Fruit fly (Drosophila melanogaster): ENCODE measurements around the gene Prosbeta5R2.

DNA sequence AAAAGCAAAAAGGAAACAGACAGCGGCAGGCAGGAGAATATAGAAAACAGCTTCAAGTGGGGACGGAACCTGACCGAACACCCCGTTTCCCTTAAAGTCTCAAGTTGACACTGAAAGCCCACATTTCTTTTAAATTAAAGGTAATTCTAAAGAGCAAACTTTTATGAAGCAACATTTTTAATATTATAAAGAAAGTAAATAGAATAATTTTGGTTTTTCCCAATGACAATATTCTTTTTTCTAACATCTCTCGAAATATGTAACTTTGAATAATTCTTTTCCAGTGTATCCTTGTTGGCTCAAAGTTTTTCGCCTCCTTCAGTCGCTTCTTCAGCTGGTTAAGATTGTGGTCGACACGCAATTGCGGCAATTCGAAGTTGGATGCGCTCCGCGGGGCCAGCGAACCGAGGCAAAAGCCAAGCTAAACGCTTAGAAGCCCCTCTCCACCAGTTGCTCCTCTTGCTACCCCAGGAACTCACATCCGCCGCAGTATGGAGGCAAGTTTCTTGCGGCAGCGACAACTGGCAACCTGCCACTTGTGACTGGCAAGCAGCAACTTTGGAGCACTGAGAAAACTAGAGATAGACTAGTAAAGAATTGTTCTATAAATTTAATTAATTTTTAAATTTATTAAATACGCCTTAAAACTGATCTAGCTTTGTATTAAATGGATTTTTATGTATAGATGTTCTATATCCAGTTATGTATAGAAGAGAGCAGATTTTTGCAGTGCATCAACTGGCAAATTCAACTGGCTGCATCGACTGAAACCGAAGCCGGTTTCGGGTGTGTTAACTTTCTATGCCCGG, 13.0 kb downstream of the Prosbeta5R2 start:
- peak; percentile 57 for TF ChIP-seq CG6808 (GFP tag; optimal IDR thresholded peaks at IDR 0.05)
- TF ChIP-seq fd85E (GFP tag; optimal IDR thresholded peaks at IDR 0.05), result no peak
- peak; percentile 93 for TF ChIP-seq CG8119 (GFP tag; IDR thresholded peaks at IDR 0.05)
- TF ChIP-seq Hr39 (GFP tag; optimal IDR thresholded peaks at IDR 0.05), result peak; percentile 44
- TF ChIP-seq CG15336 (GFP tag; IDR thresholded peaks at IDR 0.05), result peak; percentile 95
- TF ChIP-seq CG34406 (GFP tag; optimal IDR thresholded peaks at IDR 0.05), result peak; percentile 52
- peak; percentile 74 for TF ChIP-seq CG10631 (GFP tag; optimal IDR thresholded peaks at IDR 0.05)
- TF ChIP-seq CG11902 (GFP tag; optimal IDR thresholded peaks at IDR 0.05), result peak; percentile 24
- peak; percentile 4 for TF ChIP-seq Sox15 (GFP tag; optimal IDR thresholded peaks at IDR 0.05)
- TF ChIP-seq Sox14 (GFP tag; optimal IDR thresholded peaks at IDR 0.05), result peak; percentile 67
- peak; percentile 63 for TF ChIP-seq acj6 (GFP tag; optimal IDR thresholded peaks at IDR 0.05)
